Fruit fly (Drosophila melanogaster) whole organism, adult: Measurements from ENCODE around the gene Xrp1.
A peak's percentile ranks its signal among the peaks of the same experiment; 100 is the strongest.

Experiments used
- CG11617 ChIP-seq: fragments of 200-800 bp; sonication (Bioruptor generic); optimal IDR thresholded peaks from 2 replicates; lab custom pipeline; 2017; ENCODE audit warnings: mild to moderate bottlenecking, missing biosample characterization, missing genetic modification reagents, missing genetic modification characterization
- CG12768 ChIP-seq: fragments of 200-800 bp; sonication (Bioruptor generic); optimal IDR thresholded peaks from 2 replicates; lab custom pipeline; 2017; ENCODE audit warnings: missing biosample characterization, missing genetic modification characterization, mild to moderate bottlenecking, moderate library complexity, missing genetic modification reagents
- CG14711 ChIP-seq: fragments of 200-800 bp; sonication (Bioruptor generic); optimal IDR thresholded peaks from 2 replicates; lab custom pipeline; 2018; ENCODE audit warnings: missing biosample characterization, mild to moderate bottlenecking, missing genetic modification characterization, moderate library complexity
- CG1620 ChIP-seq: fragments of 200-800 bp; sonication (Bioruptor generic); optimal IDR thresholded peaks from 2 replicates; lab custom pipeline; 2016; ENCODE audit warnings: missing biosample characterization, missing genetic modification characterization
- CG33017 ChIP-seq: fragments of 200-800 bp; sonication (Bioruptor generic); optimal IDR thresholded peaks from 2 replicates; lab custom pipeline; 2018; ENCODE audit warnings: missing biosample characterization, mild to moderate bottlenecking, missing genetic modification characterization, moderate library complexity
- CG5204 ChIP-seq: fragments of 200-800 bp; sonication (Bioruptor generic); optimal IDR thresholded peaks from 2 replicates; lab custom pipeline; 2016; ENCODE audit warnings: missing biosample characterization, missing genetic modification characterization
- CG7045 ChIP-seq: fragments of 200-800 bp; sonication (Bioruptor generic); optimal IDR thresholded peaks from 2 replicates; lab custom pipeline; 2017; ENCODE audit warnings: missing biosample characterization, mild to moderate bottlenecking, missing genetic modification characterization
- CG7101 ChIP-seq: fragments of 200-800 bp; sonication (Bioruptor generic); optimal IDR thresholded peaks from 2 replicates; lab custom pipeline; 2018; ENCODE audit warnings: missing biosample characterization, mild to moderate bottlenecking, missing genetic modification characterization, moderate library complexity
- Clk ChIP-seq: fragments of 200-800 bp; sonication (Bioruptor generic); optimal IDR thresholded peaks from 2 replicates; lab custom pipeline; 2017; ENCODE audit warnings: missing biosample characterization, missing genetic modification characterization
- Crg-1 ChIP-seq: fragments of 200-800 bp; sonication (Bioruptor generic); optimal IDR thresholded peaks from 2 replicates; lab custom pipeline; 2016; ENCODE audit warnings: missing biosample characterization, missing genetic modification characterization
- Hr96 ChIP-seq: fragments of 200-800 bp; sonication (Bioruptor generic); optimal IDR thresholded peaks from 2 replicates; lab custom pipeline; 2016; ENCODE audit warnings: missing biosample characterization, missing genetic modification characterization
- Mnt ChIP-seq: fragments of 200-800 bp; sonication (Bioruptor generic); optimal IDR thresholded peaks from 2 replicates; lab custom pipeline; 2016; ENCODE audit warnings: missing biosample characterization, mild to moderate bottlenecking, missing genetic modification characterization
- bab1 ChIP-seq: fragments of 200-800 bp; sonication (Bioruptor generic); optimal IDR thresholded peaks from 3 replicates; lab custom pipeline; 2019; ENCODE audit warnings: missing biosample characterization, mild to moderate bottlenecking, missing genetic modification characterization, moderate library complexity
- cic ChIP-seq: fragments of 200-800 bp; sonication (Bioruptor generic); optimal IDR thresholded peaks from 2 replicates; lab custom pipeline; 2017; ENCODE audit warnings: missing biosample characterization, mild to moderate bottlenecking, missing genetic modification characterization, moderate library complexity
- cnc ChIP-seq, 2 experiments: fragments of >200 bp; optimal IDR thresholded peaks; 2 replicates each; lab custom pipeline; 2017
- kay ChIP-seq: fragments of 200-800 bp; sonication (Bioruptor generic); peaks from one replicate; lab custom pipeline; 2016; ENCODE audit warnings: missing biosample characterization, missing genetic modification characterization, borderline replicate concordance
- ovo ChIP-seq: fragments of 200-800 bp; sonication (Bioruptor generic); optimal IDR thresholded peaks from 2 replicates; lab custom pipeline; 2016; ENCODE audit warnings: missing biosample characterization, missing genetic modification characterization
- pad ChIP-seq: fragments of 200-800 bp; sonication (Bioruptor generic); optimal IDR thresholded peaks from 3 replicates; lab custom pipeline; 2017; ENCODE audit warnings: missing biosample characterization, missing genetic modification characterization, mild to moderate bottlenecking, moderate library complexity, missing genetic modification reagents
- tj ChIP-seq: fragments of 200-800 bp; sonication (Bioruptor generic); optimal IDR thresholded peaks from 3 replicates; lab custom pipeline; 2017; ENCODE audit warnings: missing biosample characterization, mild to moderate bottlenecking, missing genetic modification characterization, moderate library complexity
- toe ChIP-seq: fragments of 200-800 bp; sonication (Bioruptor generic); optimal IDR thresholded peaks from 2 replicates; lab custom pipeline; 2016; ENCODE audit warnings: missing biosample characterization, missing genetic modification characterization

Xrp1 gene

dm6 chr3R:18913856-18914593 lies 743 bp upstream of the Xrp1 start:
- TF ChIP-seq ovo (GFP tag; lab: Kevin White, UChicago): no peak
- TF ChIP-seq cic (GFP tag; lab: Kevin White, UChicago): no peak
- no peak for TF ChIP-seq pad
- TF ChIP-seq CG33017 (tag; lab: Kevin White, UChicago): peak; percentile 13
- TF ChIP-seq CG5204 (GFP tag; lab: Kevin White, UChicago): no peak
- TF ChIP-seq bab1 (GFP tag; lab: Kevin White, UChicago): no peak
- TF ChIP-seq Hr96 (GFP tag; lab: Kevin White, UChicago): no peak
- no peak for TF ChIP-seq CG7101 (tag; lab: Kevin White, UChicago)
- no peak for TF ChIP-seq Clk (GFP tag; lab: Kevin White, UChicago)
- TF ChIP-seq toe: peak; percentile 33
- no peak for TF ChIP-seq CG1620
- no peak for TF ChIP-seq CG7045 (GFP tag; lab: Kevin White, UChicago)
- no peak for TF ChIP-seq cnc (optimal IDR thresholded peaks at IDR 0.05; lab: Kevin White, UChicago)
- no peak for TF ChIP-seq Mnt
- no peak for TF ChIP-seq Crg-1 (GFP tag; lab: Kevin White, UChicago)
- no peak for TF ChIP-seq tj (GFP tag; lab: Kevin White, UChicago)
- peak; percentile 80 for TF ChIP-seq kay (GFP tag; lab: Kevin White, UChicago)
- TF ChIP-seq CG11617 (GFP tag; lab: Kevin White, UChicago): no peak
- peak; percentile 4 for TF ChIP-seq CG14711 (tag; lab: Kevin White, UChicago)
- no peak for TF ChIP-seq CG12768 (GFP tag; lab: Kevin White, UChicago)

- peak; percentile 46 for TF ChIP-seq cic (GFP tag; lab: Kevin White, UChicago)
- TF ChIP-seq bab1 (GFP tag; lab: Kevin White, UChicago): no peak
Measured at dm6 chr3R:18915644-18916194, 951 bp downstream of the Xrp1 start.

dm6 chr3R:18916715-18917253 lies 2.0 kb downstream of the Xrp1 start:
- TF ChIP-seq Hr96 (GFP tag; lab: Kevin White, UChicago) (peak; percentile 59), tj (GFP tag; lab: Kevin White, UChicago) (peak; percentile 94), CG11617 (GFP tag; lab: Kevin White, UChicago) (peak; percentile 57), kay (GFP tag; lab: Kevin White, UChicago) (peak; percentile 99), toe (no peak), Clk (GFP tag; lab: Kevin White, UChicago) (no peak), Crg-1 (GFP tag; lab: Kevin White, UChicago) (peak; percentile 14), CG12768 (GFP tag; lab: Kevin White, UChicago) (peak; percentile 81), CG7045 (GFP tag; lab: Kevin White, UChicago) (peak; percentile 36), CG5204 (GFP tag; lab: Kevin White, UChicago) (no peak), cic (GFP tag; lab: Kevin White, UChicago) (peak; percentile 82), CG1620 (no peak), Mnt (peak; percentile 65), pad (peak; percentile 56), CG14711 (tag; lab: Kevin White, UChicago) (peak; percentile 44), cnc (optimal IDR thresholded peaks at IDR 0.05; lab: Kevin White, UChicago) (peak; percentile 95 to 99), CG7101 (tag; lab: Kevin White, UChicago) (peak; percentile 56), ovo (GFP tag; lab: Kevin White, UChicago) (no peak), bab1 (GFP tag; lab: Kevin White, UChicago) (peak; percentile 83), CG33017 (tag; lab: Kevin White, UChicago) (peak; percentile 65)

DNA sequence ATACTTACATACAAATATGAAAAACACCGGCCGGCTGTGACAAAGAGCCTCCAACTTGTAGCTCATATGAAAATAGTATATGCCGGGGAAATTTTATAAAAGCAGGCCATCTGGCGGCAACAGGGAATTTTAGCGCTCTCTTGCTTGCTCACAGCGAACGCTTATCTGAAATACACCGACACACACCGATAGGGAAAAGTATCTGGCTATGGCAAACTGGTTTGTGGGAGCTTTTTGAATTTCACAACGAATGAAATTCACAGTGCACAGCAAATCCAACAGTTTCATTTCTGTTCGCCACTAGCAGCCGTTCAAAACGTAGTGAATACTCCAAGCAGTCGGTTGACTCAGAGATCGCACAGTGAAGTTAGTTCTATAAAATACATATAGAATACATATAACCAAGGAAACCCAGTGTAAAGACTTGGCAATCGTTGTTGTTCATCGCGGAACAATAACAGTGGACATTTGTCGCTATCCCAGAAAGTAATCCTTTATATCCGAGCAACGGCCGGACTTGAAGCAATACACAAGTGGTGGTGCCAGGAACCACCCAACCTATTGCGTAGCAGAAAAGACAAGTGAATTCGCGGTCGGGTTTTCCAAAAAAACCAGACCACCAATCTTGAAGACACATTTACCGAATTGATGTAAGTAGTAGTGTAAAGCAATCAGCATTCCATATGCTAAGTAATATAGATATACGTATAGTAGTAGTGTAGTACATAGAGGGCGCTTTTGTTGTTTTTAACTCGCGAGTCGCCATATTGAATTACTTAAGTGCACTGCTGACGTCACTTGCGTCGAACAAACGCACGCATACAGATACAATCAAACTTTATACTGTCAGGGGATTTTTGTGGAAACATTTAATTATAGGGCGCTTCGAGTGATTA lies 3.5 kb downstream of the Xrp1 start:
- TF ChIP-seq Crg-1 (GFP tag; lab: Kevin White, UChicago) (peak; percentile 14), cnc (optimal IDR thresholded peaks at IDR 0.05; lab: Kevin White, UChicago) (no peak), ovo (GFP tag; lab: Kevin White, UChicago) (no peak), CG1620 (peak; percentile 6), tj (GFP tag; lab: Kevin White, UChicago) (peak; percentile 48), CG11617 (GFP tag; lab: Kevin White, UChicago) (peak; percentile 51), CG7045 (GFP tag; lab: Kevin White, UChicago) (no peak), Hr96 (GFP tag; lab: Kevin White, UChicago) (no peak), pad (peak; percentile 31), Mnt (peak; percentile 67), CG5204 (GFP tag; lab: Kevin White, UChicago) (no peak), CG12768 (GFP tag; lab: Kevin White, UChicago) (peak; percentile 62), Clk (GFP tag; lab: Kevin White, UChicago) (no peak), kay (GFP tag; lab: Kevin White, UChicago) (peak; percentile 99), CG7101 (tag; lab: Kevin White, UChicago) (peak; percentile 69), toe (peak; percentile 47), CG14711 (tag; lab: Kevin White, UChicago) (peak; percentile 51), cic (GFP tag; lab: Kevin White, UChicago) (peak; percentile 86), CG33017 (tag; lab: Kevin White, UChicago) (peak; percentile 83), bab1 (GFP tag; lab: Kevin White, UChicago) (peak; percentile 47)
